Worm (Caenorhabditis elegans) whole organism, L1 larva: ENCODE data around the gene F18C5.5.

ENCODE experiments used
- aly-2 ChIP-seq: fragments of 150-350 bp; optimal IDR thresholded peaks from 2 replicates; lab custom pipeline; 2014; ENCODE audit warnings: missing biosample characterization, missing genetic modification characterization
- nhr-76 ChIP-seq: sonication (generic microtip); optimal IDR thresholded peaks from 2 replicates; lab custom pipeline; 2017; ENCODE audit warnings: missing biosample characterization, missing genetic modification characterization
- nhr-77 ChIP-seq: fragments of 150-350 bp; optimal IDR thresholded peaks from 2 replicates; lab custom pipeline; 2014; ENCODE audit warnings: missing biosample characterization, missing genetic modification characterization

DNA sequence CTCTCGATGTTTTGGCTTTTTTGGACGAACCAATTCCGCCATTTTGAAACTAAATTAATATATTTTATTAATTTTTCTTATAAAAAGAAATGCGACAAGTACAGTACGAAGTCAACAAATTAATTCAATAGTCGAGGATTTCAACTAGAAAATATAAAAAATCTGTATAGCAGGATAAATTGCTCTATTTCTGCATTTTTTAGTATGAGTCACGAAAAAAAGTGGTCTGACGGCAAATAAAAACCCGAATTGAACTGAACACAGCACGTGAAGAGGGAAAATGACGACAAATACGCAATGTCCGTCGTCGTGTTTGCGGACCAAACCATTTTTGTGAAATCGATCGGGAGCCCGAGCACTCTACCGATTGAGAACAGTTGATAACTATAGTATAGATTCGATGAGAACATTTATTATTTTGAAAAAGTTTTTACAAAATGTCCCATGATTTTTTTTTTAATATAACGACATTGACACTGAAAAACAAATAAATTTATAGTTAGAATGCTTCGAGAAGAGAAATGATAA lies 42.9 kb upstream of the F18C5.5 start, which contains the start of gene epg-5:
- TF ChIP-seq nhr-77 (no peak), nhr-76 (no peak), aly-2 (no peak)
